Fruit fly (Drosophila melanogaster) whole organism, adult: ENCODE measurements around the gene CG10979.

Experiments used
- CG11617 ChIP-seq: fragments of 200-800 bp; sonication (Bioruptor generic); optimal IDR thresholded peaks from 2 replicates; lab custom pipeline; 2017; ENCODE audit warnings: mild to moderate bottlenecking, missing biosample characterization, missing genetic modification reagents, missing genetic modification characterization
- CG12768 ChIP-seq: fragments of 200-800 bp; sonication (Bioruptor generic); optimal IDR thresholded peaks from 2 replicates; lab custom pipeline; 2017; ENCODE audit warnings: missing biosample characterization, missing genetic modification characterization, mild to moderate bottlenecking, moderate library complexity, missing genetic modification reagents
- CG14711 ChIP-seq: fragments of 200-800 bp; sonication (Bioruptor generic); optimal IDR thresholded peaks from 2 replicates; lab custom pipeline; 2018; ENCODE audit warnings: missing biosample characterization, mild to moderate bottlenecking, missing genetic modification characterization, moderate library complexity
- CG1620 ChIP-seq: fragments of 200-800 bp; sonication (Bioruptor generic); optimal IDR thresholded peaks from 2 replicates; lab custom pipeline; 2016; ENCODE audit warnings: missing biosample characterization, missing genetic modification characterization
- CG33017 ChIP-seq: fragments of 200-800 bp; sonication (Bioruptor generic); optimal IDR thresholded peaks from 2 replicates; lab custom pipeline; 2018; ENCODE audit warnings: missing biosample characterization, mild to moderate bottlenecking, missing genetic modification characterization, moderate library complexity
- CG5204 ChIP-seq: fragments of 200-800 bp; sonication (Bioruptor generic); optimal IDR thresholded peaks from 2 replicates; lab custom pipeline; 2016; ENCODE audit warnings: missing biosample characterization, missing genetic modification characterization
- CG7045 ChIP-seq: fragments of 200-800 bp; sonication (Bioruptor generic); optimal IDR thresholded peaks from 2 replicates; lab custom pipeline; 2017; ENCODE audit warnings: missing biosample characterization, mild to moderate bottlenecking, missing genetic modification characterization
- CG7101 ChIP-seq: fragments of 200-800 bp; sonication (Bioruptor generic); optimal IDR thresholded peaks from 2 replicates; lab custom pipeline; 2018; ENCODE audit warnings: missing biosample characterization, mild to moderate bottlenecking, missing genetic modification characterization, moderate library complexity
- Clk ChIP-seq: fragments of 200-800 bp; sonication (Bioruptor generic); optimal IDR thresholded peaks from 2 replicates; lab custom pipeline; 2017; ENCODE audit warnings: missing biosample characterization, missing genetic modification characterization
- Crg-1 ChIP-seq: fragments of 200-800 bp; sonication (Bioruptor generic); optimal IDR thresholded peaks from 2 replicates; lab custom pipeline; 2016; ENCODE audit warnings: missing biosample characterization, missing genetic modification characterization
- Hr96 ChIP-seq: fragments of 200-800 bp; sonication (Bioruptor generic); optimal IDR thresholded peaks from 2 replicates; lab custom pipeline; 2016; ENCODE audit warnings: missing biosample characterization, missing genetic modification characterization
- Mnt ChIP-seq: fragments of 200-800 bp; sonication (Bioruptor generic); optimal IDR thresholded peaks from 2 replicates; lab custom pipeline; 2016; ENCODE audit warnings: missing biosample characterization, mild to moderate bottlenecking, missing genetic modification characterization
- bab1 ChIP-seq: fragments of 200-800 bp; sonication (Bioruptor generic); optimal IDR thresholded peaks from 3 replicates; lab custom pipeline; 2019; ENCODE audit warnings: missing biosample characterization, mild to moderate bottlenecking, missing genetic modification characterization, moderate library complexity
- cic ChIP-seq: fragments of 200-800 bp; sonication (Bioruptor generic); optimal IDR thresholded peaks from 2 replicates; lab custom pipeline; 2017; ENCODE audit warnings: missing biosample characterization, mild to moderate bottlenecking, missing genetic modification characterization, moderate library complexity
- cnc ChIP-seq, 2 experiments: fragments of >200 bp; optimal IDR thresholded peaks; 2 replicates each; lab custom pipeline; 2017
- kay ChIP-seq: fragments of 200-800 bp; sonication (Bioruptor generic); peaks from one replicate; lab custom pipeline; 2016; ENCODE audit warnings: missing biosample characterization, missing genetic modification characterization, borderline replicate concordance
- ovo ChIP-seq: fragments of 200-800 bp; sonication (Bioruptor generic); optimal IDR thresholded peaks from 2 replicates; lab custom pipeline; 2016; ENCODE audit warnings: missing biosample characterization, missing genetic modification characterization
- pad ChIP-seq: fragments of 200-800 bp; sonication (Bioruptor generic); optimal IDR thresholded peaks from 3 replicates; lab custom pipeline; 2017; ENCODE audit warnings: missing biosample characterization, missing genetic modification characterization, mild to moderate bottlenecking, moderate library complexity, missing genetic modification reagents
- tj ChIP-seq: fragments of 200-800 bp; sonication (Bioruptor generic); optimal IDR thresholded peaks from 3 replicates; lab custom pipeline; 2017; ENCODE audit warnings: missing biosample characterization, mild to moderate bottlenecking, missing genetic modification characterization, moderate library complexity
- toe ChIP-seq: fragments of 200-800 bp; sonication (Bioruptor generic); optimal IDR thresholded peaks from 2 replicates; lab custom pipeline; 2016; ENCODE audit warnings: missing biosample characterization, missing genetic modification characterization

CG10979 gene

DNA sequence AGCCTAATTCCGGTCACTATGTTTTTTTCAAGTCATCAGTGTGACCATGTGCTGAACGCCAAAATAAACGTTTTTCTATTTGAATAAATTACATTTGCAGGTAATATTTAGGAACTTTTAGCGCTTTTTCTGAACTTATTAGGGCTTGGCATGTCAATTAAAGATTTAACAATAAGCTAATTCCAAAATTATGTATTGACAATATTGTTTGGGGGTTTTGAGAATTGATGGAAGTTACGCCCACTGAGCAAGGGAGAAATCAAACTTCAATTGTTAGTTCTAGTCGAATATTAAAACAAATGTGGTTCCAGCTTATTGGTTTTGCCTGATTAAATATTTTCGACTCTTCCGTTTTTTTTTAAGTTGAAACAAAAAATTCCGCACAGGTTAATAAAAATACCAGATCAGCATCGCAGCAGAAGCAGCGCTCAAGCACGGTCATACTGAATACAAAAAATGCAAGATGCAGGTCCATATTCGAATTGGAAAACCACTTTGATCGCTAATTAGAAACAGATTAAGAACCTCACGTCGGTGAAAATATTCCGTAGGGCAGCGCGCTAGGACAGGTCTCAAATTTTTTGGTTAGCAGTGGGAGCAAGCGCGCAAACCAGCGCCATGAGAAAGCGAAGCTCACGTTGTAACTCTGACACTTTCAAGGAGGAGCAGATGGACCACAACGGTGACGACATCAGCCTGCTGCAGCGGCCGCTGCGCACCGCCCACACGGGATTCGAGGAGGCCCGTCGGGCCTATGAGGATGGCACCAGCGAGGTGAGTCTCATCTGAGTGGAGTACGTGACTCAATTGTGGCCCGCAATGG lies at the start of gene CG10979, which contains the start of gene PSMG1:
Gene CG10979 (plus strand): TSS at position 439 of the 823 bp plus-strand sequence.
Gene PSMG1 (minus strand): TSS at position 51 of the 823 bp plus-strand sequence.
- TF ChIP-seq CG5204 (GFP tag; lab: Kevin White, UChicago) (no peak), Crg-1 (GFP tag; lab: Kevin White, UChicago) (no peak), CG33017 (tag; lab: Kevin White, UChicago) (no peak), cnc (optimal IDR thresholded peaks at IDR 0.05; lab: Kevin White, UChicago) (no peak), tj (GFP tag; lab: Kevin White, UChicago) (no peak), CG11617 (no peak), ovo (GFP tag; lab: Kevin White, UChicago) (no peak), Clk (no peak), Hr96 (GFP tag; lab: Kevin White, UChicago) (no peak), cic (GFP tag; lab: Kevin White, UChicago) (no peak), bab1 (GFP tag; lab: Kevin White, UChicago) (no peak), CG7045 (GFP tag; lab: Kevin White, UChicago) (no peak)

DNA sequence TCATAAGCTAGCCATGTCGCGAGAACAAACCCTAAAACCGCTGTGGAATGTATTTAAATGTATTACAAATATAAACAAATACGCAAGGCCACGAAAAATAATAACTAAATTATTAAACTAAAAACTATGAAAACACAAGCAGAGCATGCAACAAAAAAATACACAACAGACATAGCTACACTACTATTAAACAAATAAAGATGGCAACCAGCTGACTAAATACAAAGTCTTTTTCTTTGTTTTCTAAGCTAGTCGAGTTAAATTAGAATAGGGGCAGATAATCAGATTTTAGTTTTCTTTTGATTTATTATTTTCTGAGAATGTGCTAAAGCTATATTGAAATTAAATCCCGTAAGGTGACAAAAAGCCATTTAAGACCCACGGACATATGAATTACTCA lies 47.9 kb upstream of the CG10979 start:
- TF ChIP-seq CG14711 (tag; lab: Kevin White, UChicago), result no peak
- TF ChIP-seq CG33017 (tag; lab: Kevin White, UChicago), result no peak
- TF ChIP-seq cnc (optimal IDR thresholded peaks at IDR 0.05; lab: Kevin White, UChicago), result no peak
- TF ChIP-seq CG5204 (GFP tag; lab: Kevin White, UChicago), result no peak
- no peak for TF ChIP-seq CG7045 (GFP tag; lab: Kevin White, UChicago)
- TF ChIP-seq CG11617, result no peak
- TF ChIP-seq bab1 (GFP tag; lab: Kevin White, UChicago), result no peak
- no peak for TF ChIP-seq CG1620 (GFP tag; lab: Kevin White, UChicago)
- no peak for TF ChIP-seq ovo (GFP tag; lab: Kevin White, UChicago)
- TF ChIP-seq CG7101, result no peak
- no peak for TF ChIP-seq CG12768 (GFP tag; lab: Kevin White, UChicago)
- no peak for TF ChIP-seq kay (GFP tag; lab: Kevin White, UChicago)
- no peak for TF ChIP-seq Mnt (GFP tag; lab: Kevin White, UChicago)
- TF ChIP-seq cic (GFP tag; lab: Kevin White, UChicago), result no peak
- no peak for TF ChIP-seq pad
- no peak for TF ChIP-seq toe (GFP tag; lab: Kevin White, UChicago)
- TF ChIP-seq Crg-1 (GFP tag; lab: Kevin White, UChicago), result no peak
- TF ChIP-seq tj (GFP tag; lab: Kevin White, UChicago), result no peak
- no peak for TF ChIP-seq Clk
- TF ChIP-seq Hr96 (GFP tag; lab: Kevin White, UChicago), result no peak

DNA sequence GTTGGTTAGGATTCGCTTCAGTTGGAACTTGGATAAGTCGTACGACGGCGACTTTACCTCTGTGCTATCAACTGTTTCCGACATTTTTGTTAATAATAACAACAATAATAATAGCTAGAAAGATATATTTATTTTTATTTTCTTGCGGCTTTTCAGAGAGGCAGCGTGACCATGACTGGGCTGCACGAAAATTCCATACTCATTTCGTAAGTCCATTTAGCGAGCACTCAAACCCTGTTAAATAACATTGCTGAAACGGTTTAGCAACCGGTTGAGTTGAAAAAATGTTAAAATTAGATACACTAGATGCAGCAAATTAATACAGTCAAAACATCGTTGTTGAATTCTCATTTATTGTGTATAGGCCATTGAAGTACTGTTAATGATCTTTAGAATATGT lies 39.9 kb upstream of the CG10979 start, which contains the start of gene Dcps:
Gene Dcps (minus strand): TSS at position 181 of the 400 bp plus-strand sequence.
- TF ChIP-seq kay (GFP tag; lab: Kevin White, UChicago) (peak; percentile 74), bab1 (GFP tag; lab: Kevin White, UChicago) (peak; percentile 32), Mnt (GFP tag; lab: Kevin White, UChicago) (no peak), cnc (optimal IDR thresholded peaks at IDR 0.05; lab: Kevin White, UChicago) (no peak)

DNA sequence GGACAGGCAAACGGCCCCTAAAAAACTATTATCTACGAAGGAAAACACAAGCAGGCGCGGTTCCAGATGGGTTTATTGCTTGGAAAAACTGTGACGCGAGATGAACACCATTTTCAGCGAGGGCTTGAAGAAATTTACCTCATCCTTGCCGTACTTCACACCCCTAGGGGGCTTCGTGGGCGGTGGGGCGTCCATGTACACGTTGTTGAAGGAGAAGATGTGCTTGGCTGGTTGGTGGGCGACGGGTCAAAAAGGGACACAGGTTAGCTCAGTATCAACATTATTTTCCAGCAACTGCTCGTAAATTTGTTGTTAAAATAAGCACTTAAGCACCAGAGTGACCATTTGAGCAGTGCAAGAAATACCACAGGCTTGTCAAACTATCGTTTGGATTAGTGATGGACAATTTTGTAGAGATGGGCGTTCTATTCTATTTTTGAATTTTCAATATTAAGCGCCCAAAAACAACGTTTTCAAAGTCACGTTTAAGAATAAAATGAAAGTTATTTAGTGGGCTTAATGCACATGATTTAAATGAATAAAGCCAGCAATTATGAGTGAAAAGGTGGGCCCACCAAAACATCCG lies 35.8 kb upstream of the CG10979 start, which contains the start of gene Sec8:
Gene Sec8 (minus strand): TSS at position 374 of the 586 bp plus-strand sequence.
- TF ChIP-seq CG7101 (peak; percentile 45), Hr96 (GFP tag; lab: Kevin White, UChicago) (peak; percentile 24), kay (GFP tag; lab: Kevin White, UChicago) (no peak), CG33017 (tag; lab: Kevin White, UChicago) (peak; percentile 7), bab1 (GFP tag; lab: Kevin White, UChicago) (peak; percentile 63), cnc (optimal IDR thresholded peaks at IDR 0.05; lab: Kevin White, UChicago) (no peak), CG14711 (tag; lab: Kevin White, UChicago) (peak; percentile 25), pad (peak; percentile 2), tj (GFP tag; lab: Kevin White, UChicago) (no peak), CG11617 (peak; percentile 8), Clk (no peak), cic (GFP tag; lab: Kevin White, UChicago) (no peak), ovo (GFP tag; lab: Kevin White, UChicago) (no peak), CG1620 (GFP tag; lab: Kevin White, UChicago) (peak; percentile 30), Mnt (GFP tag; lab: Kevin White, UChicago) (peak; percentile 31), Crg-1 (GFP tag; lab: Kevin White, UChicago) (peak; percentile 25)

DNA sequence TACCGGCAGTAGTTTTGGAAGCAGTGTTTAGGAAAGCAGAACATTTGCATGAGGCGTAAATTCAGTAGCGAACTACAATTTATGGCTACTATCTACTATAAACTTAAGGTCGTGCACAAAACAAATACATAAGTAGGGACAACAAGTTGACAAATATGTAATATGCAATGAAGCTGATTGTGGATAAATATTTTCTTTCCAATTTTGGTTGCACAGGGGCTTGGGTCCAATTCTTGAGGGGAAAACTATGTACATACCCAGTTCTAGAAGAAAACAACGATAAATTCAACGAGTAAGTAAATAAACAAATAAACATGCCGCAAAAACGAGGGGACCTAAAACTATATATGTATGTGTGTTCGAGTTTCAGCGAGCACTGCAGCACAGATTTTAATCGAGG lies 33.5 kb upstream of the CG10979 start:
- TF ChIP-seq CG7101 (peak; percentile 64), CG12768 (GFP tag; lab: Kevin White, UChicago) (peak; percentile 22), CG14711 (tag; lab: Kevin White, UChicago) (no peak)
